Worm (Caenorhabditis elegans) whole organism, mixed stage, embryonic: Measurements from ENCODE around the gene tctn-1.

Source experiments
- blmp-1 ChIP-seq: fragments of 150-350 bp; optimal IDR thresholded peaks from 2 replicates; lab custom pipeline; 2014; ENCODE audit warnings: missing biosample characterization, missing genetic modification characterization
- snpc-4 ChIP-seq: fragments of 150-350 bp; optimal IDR thresholded peaks from 2 replicates; lab custom pipeline; 2014; ENCODE audit warnings: missing biosample characterization, missing genetic modification characterization
- sptf-1 ChIP-seq: sonication (generic microtip); optimal IDR thresholded peaks from 2 replicates; lab custom pipeline; 2017; ENCODE audit warnings: mild to moderate bottlenecking, missing genetic modification characterization, moderate library complexity, missing compliant biosample characterization

DNA sequence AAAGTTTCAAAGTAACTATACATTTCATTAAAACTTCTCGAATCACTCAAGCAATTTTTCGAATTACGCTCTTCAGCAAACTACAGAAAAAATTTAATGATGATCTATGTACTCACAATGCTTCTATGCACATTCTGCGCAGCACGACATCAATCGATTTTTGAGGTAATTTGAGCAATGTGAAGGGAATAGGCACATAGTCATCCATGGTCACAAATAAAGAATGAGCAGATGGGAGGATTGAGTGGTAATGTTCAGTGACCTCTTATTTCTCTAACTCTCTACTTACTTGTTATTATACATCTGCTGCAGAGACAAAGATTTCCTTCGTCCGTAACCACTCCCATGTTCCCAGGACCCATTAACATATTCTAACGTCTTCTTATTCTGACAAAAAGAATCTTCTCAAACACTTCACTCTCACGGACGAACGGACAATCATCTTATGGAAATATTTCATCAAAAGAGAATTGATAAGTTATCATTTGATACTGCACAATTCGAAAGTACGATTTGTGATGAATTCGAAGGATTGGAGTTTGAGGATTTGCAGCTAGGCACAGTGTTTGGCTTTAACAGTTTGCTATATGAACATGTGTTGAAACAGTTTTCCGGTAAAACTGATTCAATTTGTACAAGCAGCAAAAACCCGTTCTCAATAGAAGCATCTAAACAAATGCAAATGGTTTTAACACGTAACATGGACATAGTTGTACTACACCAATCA, 8.5 kb upstream of the tctn-1 start, which contains the start of the genes fbxb-77 and Y17G9B.11:
- TF ChIP-seq snpc-4 (tag; lab: Kevin White, UChicago) (no peak), blmp-1 (no peak), sptf-1 (tag; lab: Kevin White, UChicago) (no peak)
